Worm (Caenorhabditis elegans): ENCODE measurements around the gene siah-1.

Gene siah-1

ce11 chrIV:3764012-3764549, 20.2 kb downstream of the siah-1 start:
- TF ChIP-seq nhr-77 (tag; optimal IDR thresholded peaks at IDR 0.05): no peak
- no peak for TF ChIP-seq R02D3.7 (tag; optimal IDR thresholded peaks at IDR 0.05)
- TF ChIP-seq ztf-11 (tag; optimal IDR thresholded peaks at IDR 0.05): no peak
- no peak for TF ChIP-seq peb-1 (tag; optimal IDR thresholded peaks at IDR 0.05)
- TF ChIP-seq blmp-1 (tag; optimal IDR thresholded peaks at IDR 0.05; ENCODE audit: insufficient read depth): no peak
- TF ChIP-seq nhr-21 (tag; optimal IDR thresholded peaks at IDR 0.05): no peak
- no peak for TF ChIP-seq sma-3 (GFP tag; optimal IDR thresholded peaks at IDR 0.05)
- no peak for TF ChIP-seq unc-62 (GFP tag; optimal IDR thresholded peaks at IDR 0.05)
- TF ChIP-seq skn-1 (tag; optimal IDR thresholded peaks at IDR 0.05): no peak
- no peak for TF ChIP-seq nhr-23 (tag; optimal IDR thresholded peaks at IDR 0.05)
- TF ChIP-seq elt-3 (tag; optimal IDR thresholded peaks at IDR 0.05): no peak
- TF ChIP-seq snpc-4 (tag; optimal IDR thresholded peaks at IDR 0.05): no peak
- TF ChIP-seq mbf-1 (tag; optimal IDR thresholded peaks at IDR 0.05): no peak
- no peak for TF ChIP-seq Y55F3AM.14 (GFP tag; optimal IDR thresholded peaks at IDR 0.05)
- no peak for TF ChIP-seq crh-2 (tag; optimal IDR thresholded peaks at IDR 0.05)

- TF ChIP-seq unc-39 (tag; optimal IDR thresholded peaks at IDR 0.05): no peak
- no peak for TF ChIP-seq dmd-4 (tag; optimal IDR thresholded peaks at IDR 0.05)
- no peak for TF ChIP-seq nhr-12 (tag; optimal IDR thresholded peaks at IDR 0.05)
- no peak for TF ChIP-seq mbf-1 (tag; optimal IDR thresholded peaks at IDR 0.05)
- no peak for TF ChIP-seq lin-39 (tag; optimal IDR thresholded peaks at IDR 0.05)
- TF ChIP-seq ztf-11 (tag; optimal IDR thresholded peaks at IDR 0.05): no peak
- TF ChIP-seq sma-3 (GFP tag; optimal IDR thresholded peaks at IDR 0.05): no peak
- no peak for TF ChIP-seq fos-1 (tag; optimal IDR thresholded peaks at IDR 0.05)
- TF ChIP-seq zag-1 (tag; optimal IDR thresholded peaks at IDR 0.05): no peak
- TF ChIP-seq snpc-4 (tag; optimal IDR thresholded peaks at IDR 0.05): no peak
- no peak for TF ChIP-seq elt-3 (tag; optimal IDR thresholded peaks at IDR 0.05)
- TF ChIP-seq Y55F3AM.14 (GFP tag; optimal IDR thresholded peaks at IDR 0.05): no peak
- no peak for TF ChIP-seq nhr-237 (tag; optimal IDR thresholded peaks at IDR 0.05)
- no peak for TF ChIP-seq nhr-10 (tag; optimal IDR thresholded peaks at IDR 0.05)
- no peak for TF ChIP-seq elt-1 (tag; optimal IDR thresholded peaks at IDR 0.05)
- no peak for TF ChIP-seq ztf-1 (GFP tag; conservative IDR thresholded peaks at IDR 0.05)
- no peak for TF ChIP-seq F13H6.1 (tag; optimal IDR thresholded peaks at IDR 0.05)
- TF ChIP-seq lsy-2 (tag; optimal IDR thresholded peaks at IDR 0.05): no peak
- TF ChIP-seq ceh-16 (tag; optimal IDR thresholded peaks at IDR 0.05): no peak
Measured at ce11 chrIV:3765457-3765856, 21.6 kb downstream of the siah-1 start.

ce11 chrIV:3766589-3766988, 22.7 kb downstream of the siah-1 start, which contains the start of gene vab-2:
vab-2 (minus strand) TSS chrIV:3766826.
- no peak for TF ChIP-seq F13H6.1 (tag; optimal IDR thresholded peaks at IDR 0.05)
- no peak for TF ChIP-seq nhr-10 (tag; optimal IDR thresholded peaks at IDR 0.05)
- no peak for TF ChIP-seq Y55F3AM.14 (GFP tag; optimal IDR thresholded peaks at IDR 0.05)
- no peak for TF ChIP-seq lin-11 (tag; optimal IDR thresholded peaks at IDR 0.05)
- no peak for TF ChIP-seq mdl-1 (tag; optimal IDR thresholded peaks at IDR 0.05)
- no peak for TF ChIP-seq R02D3.7 (tag; optimal IDR thresholded peaks at IDR 0.05)
- TF ChIP-seq ztf-1 (GFP tag; conservative IDR thresholded peaks at IDR 0.05): no peak
- TF ChIP-seq lin-13 (GFP tag; optimal IDR thresholded peaks at IDR 0.05): no peak

ce11 chrIV:3767749-3768148, 23.9 kb downstream of the siah-1 start:
- TF ChIP-seq blmp-1 (tag; optimal IDR thresholded peaks at IDR 0.05; ENCODE audit: insufficient read depth) (no peak), lin-39 (tag; optimal IDR thresholded peaks at IDR 0.05) (no peak), nhr-12 (tag; optimal IDR thresholded peaks at IDR 0.05) (no peak)

ce11 chrIV:3774160-3774559, 30.3 kb downstream of the siah-1 start:
- TF ChIP-seq mbf-1 (tag; optimal IDR thresholded peaks at IDR 0.05): no peak
- TF ChIP-seq C34F6.9 (tag; optimal IDR thresholded peaks at IDR 0.05): no peak
- no peak for TF ChIP-seq egl-27 (tag; optimal IDR thresholded peaks at IDR 0.05)
- no peak for TF ChIP-seq unc-55 (GFP tag; optimal IDR thresholded peaks at IDR 0.05)
- TF ChIP-seq snpc-4 (tag; optimal IDR thresholded peaks at IDR 0.05): no peak

Measured in whole organism, L2 larva.